Worm (Caenorhabditis elegans): ENCODE results near the gene vha-2.
A peak's percentile ranks its signal among the peaks of the same experiment; 100 is the strongest.

vha-2 gene

ce11 chrIII:9782011-9782436 lies at the start of gene vha-2 (continued):
- TF ChIP-seq dve-1 (tag; optimal IDR thresholded peaks at IDR 0.05; ENCODE audit: insufficient read depth) (peak; percentile 31), ctbp-1 (GFP tag; IDR thresholded peaks at IDR 0.05) (no peak), daf-8 (GFP tag; IDR thresholded peaks at IDR 0.05) (0 out of 2 replicates have a peak, but pooled peaks have one; percentile 10)

DNA sequence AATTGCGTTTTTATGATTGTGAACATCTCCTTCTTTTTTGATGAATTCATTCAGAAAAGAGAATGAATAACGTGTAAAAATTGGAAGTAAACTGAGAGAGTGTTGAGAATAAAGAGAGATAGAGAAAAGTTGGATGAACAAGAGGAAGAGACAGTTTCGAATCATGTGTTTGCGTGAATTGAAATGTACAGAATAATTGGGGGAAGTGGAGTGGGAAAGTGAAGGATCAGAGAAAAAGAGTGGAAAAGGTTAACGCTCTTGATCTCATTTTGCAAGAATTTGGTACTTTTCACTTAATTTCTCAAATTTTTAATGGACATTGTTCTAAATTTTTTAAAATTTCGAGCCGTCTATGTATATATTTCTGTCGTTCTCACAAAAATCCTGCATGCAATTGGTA lies 48.6 kb upstream of the vha-2 start:
- TF ChIP-seq unc-62 (GFP tag; optimal IDR thresholded peaks at IDR 0.05 in 1 of 2) (peak in 1 of 2 experiments; percentile 55), unc-62 (tag; optimal IDR thresholded peaks at IDR 0.05) (no peak), cey-2 (tag; optimal IDR thresholded peaks at IDR 0.05; ENCODE audit: borderline replicate concordance, insufficient read depth) (no peak)

- no peak for TF ChIP-seq nhr-11 (tag; optimal IDR thresholded peaks at IDR 0.05)
- no peak for TF ChIP-seq nhr-25 (tag; optimal IDR thresholded peaks at IDR 0.05; ENCODE audit: borderline replicate concordance, insufficient read depth)
- no peak for TF ChIP-seq ZK337.2 (GFP tag; IDR thresholded peaks at IDR 0.05)
- no peak for TF ChIP-seq aly-2 (tag; optimal IDR thresholded peaks at IDR 0.05)
Observed at ce11 chrIII:9734030-9734429, 47.9 kb upstream of the vha-2 start.

- TF ChIP-seq rbr-2 (tag; optimal IDR thresholded peaks at IDR 0.05) (no peak), ceh-82 (tag; optimal IDR thresholded peaks at IDR 0.05) (no peak), nhr-48 (tag; optimal IDR thresholded peaks at IDR 0.05) (no peak), pha-4 (GFP tag; IDR thresholded peaks at IDR 0.05) (no peak), pha-4 (tag; optimal IDR thresholded peaks at IDR 0.05) (no peak), daf-16 (GFP tag; optimal IDR thresholded peaks at IDR 0.05) (no peak), daf-16 (tag; optimal IDR thresholded peaks at IDR 0.05) (peak; percentile 62)
Observed at ce11 chrIII:9735857-9736256, 46.1 kb upstream of the vha-2 start, which contains the start of gene dao-6. Gene dao-6, minus strand, starts transcription at chrIII:9736201.

DNA sequence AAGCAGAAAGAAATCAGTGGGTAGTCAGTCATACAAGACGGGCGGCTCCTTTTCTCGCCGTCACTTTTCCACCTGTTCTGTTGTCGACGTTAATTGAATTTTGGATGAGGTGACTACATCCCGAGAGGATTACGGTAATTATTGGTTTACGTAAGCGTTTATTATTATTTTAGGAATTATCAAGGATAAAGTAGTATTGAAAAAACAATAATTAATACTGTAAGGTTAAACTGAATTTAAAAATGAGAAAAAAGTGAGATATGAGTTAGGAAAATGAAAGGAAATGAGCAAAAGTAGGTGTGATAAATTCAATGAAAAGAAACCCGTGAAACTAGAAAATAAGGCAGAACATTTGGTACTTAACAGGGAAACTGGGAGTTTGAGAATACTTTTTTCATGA lies 43.0 kb upstream of the vha-2 start, which contains the start of gene hlh-4:
Gene hlh-4, minus strand, starts transcription at position 101 of the 400 bp plus-strand sequence.
- TF ChIP-seq F10B5.3 (tag; optimal IDR thresholded peaks at IDR 0.05): no peak
- no peak for TF ChIP-seq ZK546.5 (tag; optimal IDR thresholded peaks at IDR 0.05)
- no peak for TF ChIP-seq ces-1 (GFP tag; optimal IDR thresholded peaks at IDR 0.05)
- no peak for TF ChIP-seq nhr-25 (tag; optimal IDR thresholded peaks at IDR 0.05; ENCODE audit: borderline replicate concordance, insufficient read depth)
- TF ChIP-seq nhr-11 (tag; optimal IDR thresholded peaks at IDR 0.05): no peak
- no peak for TF ChIP-seq nhr-77 (tag; optimal IDR thresholded peaks at IDR 0.05)
- TF ChIP-seq nhr-111 (GFP tag; optimal IDR thresholded peaks at IDR 0.05): no peak
- TF ChIP-seq dmd-9 (GFP tag; IDR thresholded peaks at IDR 0.05): no peak
- no peak for TF ChIP-seq Y48G9A.11 (GFP tag; IDR thresholded peaks at IDR 0.05)
- TF ChIP-seq unc-39 (tag; optimal IDR thresholded peaks at IDR 0.05): no peak

DNA sequence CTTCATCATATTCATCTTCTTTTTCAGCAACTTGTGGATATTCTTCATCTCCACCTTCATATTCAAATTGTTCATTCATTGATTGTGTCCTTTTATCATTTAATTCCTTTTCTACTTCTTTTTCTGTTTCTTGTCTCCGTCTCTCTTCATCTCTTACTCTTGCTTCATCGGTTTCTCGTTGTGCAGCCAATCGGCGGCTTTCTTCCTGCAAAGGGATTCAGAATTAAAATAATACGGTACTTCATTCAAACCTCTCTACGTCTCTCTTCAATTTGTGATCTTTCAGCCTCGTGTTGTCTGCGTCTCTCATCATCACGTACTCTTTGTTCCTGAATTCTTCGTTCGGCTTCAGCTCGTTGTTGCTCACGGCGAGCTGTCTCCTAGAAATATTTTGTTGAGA lies 41.3 kb upstream of the vha-2 start:
- TF ChIP-seq vab-7 (GFP tag; IDR thresholded peaks at IDR 0.05) (no peak), D1046.2 (GFP tag; IDR thresholded peaks at IDR 0.05) (no peak), egl-27 (tag; optimal IDR thresholded peaks at IDR 0.05) (no peak), nhr-237 (tag; optimal IDR thresholded peaks at IDR 0.05) (no peak), unc-62 (GFP tag; optimal IDR thresholded peaks at IDR 0.05 in 1 of 2) (peak in 1 of 2 experiments; percentile 87), unc-62 (tag; optimal IDR thresholded peaks at IDR 0.05) (no peak), fos-1 (tag; optimal IDR thresholded peaks at IDR 0.05) (no peak), snpc-1.2 (GFP tag; IDR thresholded peaks at IDR 0.05) (no peak), hif-1 (tag; optimal IDR thresholded peaks at IDR 0.05) (no peak), nhr-25 (tag; optimal IDR thresholded peaks at IDR 0.05; ENCODE audit: borderline replicate concordance, insufficient read depth) (no peak), lin-38 (GFP tag; IDR thresholded peaks at IDR 0.05) (no peak), lsy-2 (tag; optimal IDR thresholded peaks at IDR 0.05) (peak in 1 of 2 experiments; percentile 28), jun-1 (tag; optimal IDR thresholded peaks at IDR 0.05) (no peak), daf-16 (GFP tag; optimal IDR thresholded peaks at IDR 0.05) (no peak), daf-16 (tag; optimal IDR thresholded peaks at IDR 0.05) (no peak), nhr-28 (tag; optimal IDR thresholded peaks at IDR 0.05) (peak; percentile 15), daf-12 (tag; optimal IDR thresholded peaks at IDR 0.05) (no peak)

Measured in whole organism, L4 larva.